Fruit fly (Drosophila melanogaster) whole organism: Measurements from ENCODE around the gene RhoGAP16F.

Source experiments
- Dll ChIP-seq: fragments of >200 bp; optimal IDR thresholded peaks from 2 replicates; lab custom pipeline; 2017
- psq ChIP-seq: fragments of >200 bp; optimal IDR thresholded peaks from 2 replicates; lab custom pipeline; 2017

DNA sequence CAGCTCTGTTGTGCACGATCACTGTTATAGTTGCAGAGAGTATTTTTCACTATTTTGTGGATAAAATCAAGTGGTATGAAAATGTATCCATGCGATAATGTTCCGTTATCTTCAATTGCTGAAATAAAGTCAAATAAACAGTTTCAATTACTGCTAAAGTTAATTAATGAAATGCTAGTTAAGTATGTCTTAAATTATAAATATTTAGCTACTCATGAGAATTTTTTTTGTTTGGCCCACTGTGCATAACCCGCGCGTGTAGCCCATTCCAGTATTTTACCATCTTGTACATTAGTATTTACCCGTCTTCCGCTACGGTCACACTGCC lies 7.5 kb upstream of the RhoGAP16F start, which contains the start of gene Ada3:
- no peak for TF ChIP-seq psq (lab: Kevin White, UChicago)
- no peak for TF ChIP-seq Dll
